Worm (Caenorhabditis elegans) whole organism, young adult: ENCODE measurements around the gene ceh-31.
A peak's percentile ranks its signal among the peaks of the same experiment; 100 is the strongest.

Experiments used
- B0261.1 ChIP-seq: sonication (generic microtip); optimal IDR thresholded peaks from 2 replicates; lab custom pipeline; 2016; ENCODE audit warnings: mild to moderate bottlenecking, missing genetic modification characterization, moderate library complexity, missing compliant biosample characterization
- B0336.3 ChIP-seq: fragments of 200-800 bp; sonication (Bioruptor generic); IDR thresholded peaks from 2 replicates; pipeline ENCODE4 v1.3.6; 2022; ENCODE audit warnings: missing genetic modification characterization, missing compliant biosample characterization
- F33H1.4 ChIP-seq: fragments of 200-800 bp; sonication (Bioruptor generic); IDR thresholded peaks from 2 replicates; pipeline ENCODE4 v1.3.6; 2022; ENCODE audit warnings: missing genetic modification reagents, missing genetic modification characterization, missing compliant biosample characterization
- F52B5.7 ChIP-seq: sonication (generic microtip); optimal IDR thresholded peaks from 2 replicates; lab custom pipeline; 2016; ENCODE audit warnings: mild to moderate bottlenecking, missing genetic modification characterization, missing compliant biosample characterization
- Y53G8AR.9 ChIP-seq: fragments of 200-800 bp; sonication (Bioruptor generic); conservative IDR thresholded peaks from 2 replicates; pipeline ENCODE4 v1.3.6; 2022; ENCODE audit warnings: missing genetic modification reagents, missing genetic modification characterization, missing compliant biosample characterization
- Y56A3A.18 ChIP-seq: fragments of 200-800 bp; sonication (Bioruptor generic); IDR thresholded peaks from 2 replicates; pipeline ENCODE4 v1.3.6; 2022; ENCODE audit warnings: missing genetic modification reagents, missing genetic modification characterization, missing compliant biosample characterization
- ZK185.1 ChIP-seq: sonication (generic microtip); optimal IDR thresholded peaks from 2 replicates; lab custom pipeline; 2016; ENCODE audit warnings: mild to moderate bottlenecking, missing genetic modification characterization, missing compliant biosample characterization; ENCODE audit not compliant: poor library complexity, severe bottlenecking
- aptf-2 ChIP-seq: fragments of 200-800 bp; sonication (Bioruptor generic); conservative IDR thresholded peaks from 2 replicates; pipeline ENCODE4 v1.3.6; 2022; ENCODE audit warnings: missing genetic modification reagents, missing genetic modification characterization, missing compliant biosample characterization
- attf-6 ChIP-seq: fragments of 200-800 bp; sonication (Bioruptor generic); IDR thresholded peaks from 2 replicates; pipeline ENCODE4 v1.3.6; 2022; ENCODE audit warnings: missing genetic modification reagents, missing genetic modification characterization, missing compliant biosample characterization
- ccch-3 ChIP-seq: fragments of 200-800 bp; sonication (Bioruptor generic); optimal IDR thresholded peaks from 2 replicates; lab custom pipeline; 2018; ENCODE audit warnings: mild to moderate bottlenecking, missing genetic modification characterization, missing compliant biosample characterization
- cebp-2 ChIP-seq: fragments of 200-800 bp; sonication (Bioruptor generic); IDR thresholded peaks from 2 replicates; pipeline ENCODE4 v1.3.6; 2022; ENCODE audit warnings: missing genetic modification characterization, missing compliant biosample characterization
- ceh-58 ChIP-seq: fragments of 200-800 bp; sonication (Bioruptor generic); IDR thresholded peaks from 2 replicates; pipeline ENCODE4 v1.3.6; 2022; ENCODE audit warnings: missing genetic modification characterization, missing compliant biosample characterization
- dox-1 ChIP-seq: fragments of 200-800 bp; sonication (Bioruptor generic); IDR thresholded peaks from 2 replicates; pipeline ENCODE4 v1.3.6; 2022; ENCODE audit warnings: missing genetic modification reagents, missing genetic modification characterization, missing compliant biosample characterization
- dpl-1 ChIP-seq: fragments of 150-350 bp; optimal IDR thresholded peaks from 2 replicates; lab custom pipeline; 2014; ENCODE audit warnings: missing biosample characterization, missing genetic modification reagents, missing genetic modification characterization
- egl-18 ChIP-seq: fragments of 200-800 bp; sonication (Bioruptor generic); IDR thresholded peaks from 2 replicates; pipeline ENCODE4 v1.3.6; 2022; ENCODE audit warnings: missing genetic modification reagents, missing genetic modification characterization, missing compliant biosample characterization
- ekl-4 ChIP-seq: fragments of 200-800 bp; sonication (Bioruptor generic); IDR thresholded peaks from 2 replicates; pipeline ENCODE4 v1.3.6; 2022; ENCODE audit warnings: missing genetic modification reagents, missing genetic modification characterization, missing compliant biosample characterization
- hmg-20 ChIP-seq: fragments of 200-800 bp; sonication (Bioruptor generic); IDR thresholded peaks from 2 replicates; pipeline ENCODE4 v1.3.6; 2022; ENCODE audit warnings: missing genetic modification reagents, missing genetic modification characterization, missing compliant biosample characterization
- hsf-1 ChIP-seq: fragments of 200-800 bp; sonication (Bioruptor generic); IDR thresholded peaks from 2 replicates; pipeline ENCODE4 v1.3.6; 2022; ENCODE audit warnings: missing genetic modification reagents, missing genetic modification characterization, missing compliant biosample characterization
- let-526 ChIP-seq: fragments of 200-800 bp; sonication (Bioruptor generic); IDR thresholded peaks from 2 replicates; pipeline ENCODE4 v1.3.6; 2022; ENCODE audit warnings: missing genetic modification reagents, missing genetic modification characterization, missing compliant biosample characterization
- lin-26 ChIP-seq: fragments of 200-800 bp; sonication (Bioruptor generic); IDR thresholded peaks from 2 replicates; pipeline ENCODE4 v1.3.6; 2022; ENCODE audit warnings: missing genetic modification reagents, missing genetic modification characterization, missing compliant biosample characterization
- lsy-27 ChIP-seq: sonication (generic microtip); optimal IDR thresholded peaks from 2 replicates; lab custom pipeline; 2017; ENCODE audit warnings: missing genetic modification characterization, mild to moderate bottlenecking, missing compliant biosample characterization, antibody characterized with exemption, missing genotype, borderline replicate concordance; ENCODE audit not compliant: insufficient read depth
- madf-3 ChIP-seq: fragments of 200-800 bp; sonication (Bioruptor generic); IDR thresholded peaks from 2 replicates; pipeline ENCODE4 v1.3.6; 2022; ENCODE audit warnings: missing genetic modification reagents, missing genetic modification characterization, missing compliant biosample characterization
- madf-6 ChIP-seq: fragments of 200-800 bp; sonication (Bioruptor generic); IDR thresholded peaks from 2 replicates; pipeline ENCODE4 v1.3.6; 2022; ENCODE audit warnings: missing genetic modification reagents, missing genetic modification characterization, missing compliant biosample characterization
- madf-8 ChIP-seq: fragments of 200-800 bp; sonication (Bioruptor generic); conservative IDR thresholded peaks from 2 replicates; pipeline ENCODE4 v1.3.6; 2022; ENCODE audit warnings: missing genetic modification reagents, missing genetic modification characterization, missing compliant biosample characterization
- mes-4 ChIP-seq: sonication (generic microtip); optimal IDR thresholded peaks from 2 replicates; lab custom pipeline; 2016; ENCODE audit warnings: missing genotype, missing genetic modification characterization, missing compliant biosample characterization
- nfyb-1 ChIP-seq: fragments of 200-800 bp; sonication (Bioruptor generic); IDR thresholded peaks from 2 replicates; pipeline ENCODE4 v1.3.6; 2022; ENCODE audit warnings: missing genetic modification reagents, missing genetic modification characterization, missing compliant biosample characterization
- pbrm-1 ChIP-seq: fragments of 200-800 bp; sonication (Bioruptor generic); IDR thresholded peaks from 2 replicates; pipeline ENCODE4 v1.3.6; 2022; ENCODE audit warnings: missing genetic modification reagents, missing genetic modification characterization, missing compliant biosample characterization
- snpc-1.1 ChIP-seq: sonication (generic microtip); optimal IDR thresholded peaks from 2 replicates; lab custom pipeline; 2017; ENCODE audit warnings: missing genetic modification characterization, mild to moderate bottlenecking, missing compliant biosample characterization, antibody characterized with exemption, moderate library complexity, missing genotype, missing genetic modification reagents; ENCODE audit not compliant: insufficient read depth
- sptf-2 ChIP-seq: fragments of 200-800 bp; sonication (Bioruptor generic); optimal IDR thresholded peaks from 2 replicates; lab custom pipeline; 2018; ENCODE audit warnings: mild to moderate bottlenecking, missing genetic modification characterization, missing compliant biosample characterization
- tlf-1 ChIP-seq: fragments of 200-800 bp; sonication (Bioruptor generic); optimal IDR thresholded peaks from 2 replicates; lab custom pipeline; 2018; ENCODE audit warnings: mild to moderate bottlenecking, missing genetic modification characterization, missing compliant biosample characterization
- zim-3 ChIP-seq: sonication (generic microtip); optimal IDR thresholded peaks from 2 replicates; lab custom pipeline; 2017; ENCODE audit warnings: mild to moderate bottlenecking, missing genetic modification characterization, moderate library complexity, missing compliant biosample characterization
- ztf-18 ChIP-seq: sonication (generic microtip); optimal IDR thresholded peaks from 2 replicates; lab custom pipeline; 2016; ENCODE audit warnings: missing genotype, mild to moderate bottlenecking, missing genetic modification characterization, missing compliant biosample characterization
- ztf-6 ChIP-seq: fragments of 200-800 bp; sonication (Bioruptor generic); IDR thresholded peaks from 2 replicates; pipeline ENCODE4 v1.3.6; 2022; ENCODE audit warnings: missing genetic modification reagents, missing genetic modification characterization, missing compliant biosample characterization

ceh-31 gene

ce11 chrX:3115134-3116032 lies 45.2 kb upstream of the ceh-31 start (continued):
- TF ChIP-seq cebp-2 (GFP tag; lab: Robert Waterston, UW) = no peak
- TF ChIP-seq egl-18 (GFP tag; lab: Robert Waterston, UW) = no peak
- TF ChIP-seq Y56A3A.18 (GFP tag; lab: Robert Waterston, UW) = 0 out of 2 replicates have a peak, but pooled peaks have one; percentile 18
- TF ChIP-seq aptf-2 = no peak
- no peak for TF ChIP-seq B0261.1 (tag; lab: Kevin White, UChicago)
- no peak for TF ChIP-seq ztf-6 (GFP tag; lab: Robert Waterston, UW)
- TF ChIP-seq snpc-1.1 (tag; lab: Kevin White, UChicago) = no peak
- TF ChIP-seq hmg-20 = no peak
- TF ChIP-seq dpl-1 (GFP tag; lab: Kevin White, UChicago) = no peak
- TF ChIP-seq lsy-27 (tag; lab: Kevin White, UChicago) = no peak
- peak; percentile 22 for TF ChIP-seq tlf-1 (GFP tag; lab: Kevin White, UChicago)
- TF ChIP-seq madf-8 (GFP tag; lab: Robert Waterston, UW) = no peak
- no peak for TF ChIP-seq attf-6 (GFP tag; lab: Robert Waterston, UW)
- no peak for TF ChIP-seq madf-6 (GFP tag; lab: Robert Waterston, UW)
- peak; percentile 35; the same call in 1 of the 2 replicates for TF ChIP-seq lin-26
- no peak for TF ChIP-seq F52B5.7
- peak; percentile 22 for TF ChIP-seq zim-3 (tag; lab: Kevin White, UChicago)
- no peak for TF ChIP-seq B0336.3 (GFP tag; lab: Robert Waterston, UW)
- TF ChIP-seq hsf-1 (GFP tag; lab: Robert Waterston, UW) = no peak
- TF ChIP-seq ceh-58 (GFP tag; lab: Robert Waterston, UW) = no peak
- TF ChIP-seq F33H1.4 = no peak

- TF ChIP-seq mes-4 (tag; lab: Kevin White, UChicago) (no peak), ekl-4 (GFP tag; lab: Robert Waterston, UW) (peak; percentile 23; the same call in 1 of the 2 replicates), ztf-18 (tag; lab: Kevin White, UChicago) (no peak), ZK185.1 (tag; lab: Kevin White, UChicago) (peak; percentile 80), sptf-2 (GFP tag; lab: Kevin White, UChicago) (no peak), dox-1 (GFP tag; lab: Robert Waterston, UW) (0 out of 2 replicates have a peak, but pooled peaks have one; percentile 22), ccch-3 (GFP tag; lab: Kevin White, UChicago) (no peak), let-526 (GFP tag; lab: Robert Waterston, UW) (0 out of 2 replicates have a peak, but pooled peaks have one; percentile 31), nfyb-1 (GFP tag; lab: Robert Waterston, UW) (peak; percentile 66), madf-3 (GFP tag; lab: Robert Waterston, UW) (peak; percentile 43; the same call in 1 of the 2 replicates), pbrm-1 (GFP tag; lab: Robert Waterston, UW) (no peak)
These were observed 44.3 kb upstream of the ceh-31 start, which contains the start of gene gpd-2 for ce11 chrX:3114306-3115133. gpd-2 (minus strand) TSS chrX:3114689.

ce11 chrX:3113693-3114092 lies 43.5 kb upstream of the ceh-31 start:
- TF ChIP-seq egl-18 (GFP tag; lab: Robert Waterston, UW) (0 out of 2 replicates have a peak, but pooled peaks have one; percentile 9), madf-3 (GFP tag; lab: Robert Waterston, UW) (0 out of 2 replicates have a peak, but pooled peaks have one; percentile 58), Y53G8AR.9 (GFP tag; lab: Robert Waterston, UW) (peak; percentile 45)
